Fruit fly (Drosophila melanogaster) whole organism, embryonic: ENCODE data around the gene CG45218.

ENCODE experiments used
- Atf3 ChIP-seq: fragments of 200-800 bp; sonication (Bioruptor generic); optimal IDR thresholded peaks from 3 replicates; lab custom pipeline; 2016; ENCODE audit warnings: missing biosample characterization, missing genetic modification characterization
- Awh ChIP-seq: fragments of 200-800 bp; sonication (Bioruptor generic); IDR thresholded peaks from 2 replicates; pipeline ENCODE4, ENCODE4 v1.3.6; 2022; ENCODE audit warnings: missing biosample characterization, missing genetic modification characterization
- CG10543 ChIP-seq: fragments of 200-800 bp; sonication (Bioruptor generic); optimal IDR thresholded peaks from 3 replicates; lab custom pipeline; 2017; ENCODE audit warnings: missing biosample characterization, mild to moderate bottlenecking, missing genetic modification characterization, moderate library complexity
- CG12155 ChIP-seq: fragments of 200-800 bp; sonication (Bioruptor generic); optimal IDR thresholded peaks from 3 replicates; lab custom pipeline; 2016; ENCODE audit warnings: missing biosample characterization, missing genetic modification characterization
- CG1233 ChIP-seq: fragments of 200-800 bp; sonication (Bioruptor generic); optimal IDR thresholded peaks from 4 replicates; lab custom pipeline; 2018; ENCODE audit warnings: missing biosample characterization, mild to moderate bottlenecking, missing genetic modification characterization
- CG13894 ChIP-seq: fragments of 200-800 bp; sonication (Bioruptor generic); optimal IDR thresholded peaks from 3 replicates; lab custom pipeline; 2018; ENCODE audit warnings: missing biosample characterization, mild to moderate bottlenecking, missing genetic modification characterization, moderate library complexity
- CG15269 ChIP-seq: fragments of 200-800 bp; sonication (Bioruptor generic); optimal IDR thresholded peaks from 2 replicates; lab custom pipeline; 2018; ENCODE audit warnings: missing biosample characterization, mild to moderate bottlenecking, missing genetic modification characterization, moderate library complexity
- CG15696 ChIP-seq: fragments of 200-800 bp; sonication (Bioruptor generic); optimal IDR thresholded peaks from 2 replicates; lab custom pipeline; 2019; ENCODE audit warnings: missing biosample characterization, mild to moderate bottlenecking, missing genetic modification characterization, moderate library complexity
- CG1602 ChIP-seq: fragments of 200-800 bp; sonication (Bioruptor generic); optimal IDR thresholded peaks from 3 replicates; lab custom pipeline; 2016; ENCODE audit warnings: missing biosample characterization, missing genetic modification characterization
- CG1647 ChIP-seq: fragments of 200-800 bp; sonication (Bioruptor generic); optimal IDR thresholded peaks from 3 replicates; lab custom pipeline; 2016; ENCODE audit warnings: missing biosample characterization, missing genetic modification characterization
- CG17829 ChIP-seq: fragments of 200-800 bp; optimal IDR thresholded peaks from 2 replicates; lab custom pipeline; 2019; ENCODE audit warnings: missing biosample characterization, mild to moderate bottlenecking, missing genetic modification characterization, moderate library complexity
- CG1832 ChIP-seq: fragments of 200-800 bp; sonication (Bioruptor generic); optimal IDR thresholded peaks from 2 replicates; lab custom pipeline; 2017; ENCODE audit warnings: missing biosample characterization, mild to moderate bottlenecking, missing genetic modification characterization, inconsistent platforms
- CG32772 ChIP-seq: fragments of 200-800 bp; sonication (Bioruptor generic); IDR thresholded peaks from 2 replicates; pipeline ENCODE4 v1.3.6; 2022; ENCODE audit warnings: missing biosample characterization, missing genetic modification characterization
- CG3281 ChIP-seq: fragments of 200-800 bp; sonication (Bioruptor generic); optimal IDR thresholded peaks from 3 replicates; lab custom pipeline; 2017; ENCODE audit warnings: missing biosample characterization, mild to moderate bottlenecking, missing genetic modification characterization
- CG4404 ChIP-seq: fragments of 200-800 bp; sonication (Bioruptor generic); IDR thresholded peaks from 2 replicates; pipeline ENCODE4 v1.3.6; 2022; ENCODE audit warnings: missing biosample characterization, missing genetic modification characterization
- CG6254 ChIP-seq: fragments of 200-800 bp; sonication (Bioruptor generic); optimal IDR thresholded peaks from 3 replicates; lab custom pipeline; 2017; ENCODE audit warnings: mild to moderate bottlenecking, missing biosample characterization, missing genetic modification reagents, missing genetic modification characterization
- CG7963 ChIP-seq: fragments of 200-800 bp; sonication (Bioruptor generic); IDR thresholded peaks from 3 replicates; pipeline ENCODE4 v1.3.6; 2022; ENCODE audit warnings: missing biosample characterization, missing genetic modification characterization; ENCODE audit not compliant: partially characterized antibody
- CG8478 ChIP-seq: fragments of >200 bp; optimal IDR thresholded peaks from 2 replicates; lab custom pipeline; 2018
- CG8924 ChIP-seq: fragments of 200-800 bp; optimal IDR thresholded peaks from 3 replicates; lab custom pipeline; 2019; ENCODE audit warnings: missing biosample characterization, mild to moderate bottlenecking, missing genetic modification characterization, moderate library complexity
- CG9437 ChIP-seq: fragments of 200-800 bp; sonication (Bioruptor generic); optimal IDR thresholded peaks from 2 replicates; lab custom pipeline; 2018; ENCODE audit warnings: missing biosample characterization, mild to moderate bottlenecking, missing genetic modification characterization
- Deaf1 ChIP-seq: fragments of 200-800 bp; optimal IDR thresholded peaks from 3 replicates; lab custom pipeline; 2019; ENCODE audit warnings: missing biosample characterization, mild to moderate bottlenecking, missing genetic modification characterization, moderate library complexity
- GATAe ChIP-seq: fragments of 200-800 bp; sonication (Bioruptor generic); conservative IDR thresholded peaks from 2 replicates; pipeline ENCODE4 v1.3.6; 2022; ENCODE audit warnings: missing biosample characterization, missing genetic modification characterization
- HHEX ChIP-seq: fragments of 200-800 bp; sonication (Bioruptor generic); optimal IDR thresholded peaks from 3 replicates; lab custom pipeline; 2017; ENCODE audit warnings: missing biosample characterization, mild to moderate bottlenecking, missing genetic modification characterization, missing genetic modification reagents
- HLH54F ChIP-seq: fragments of 200-800 bp; sonication (Bioruptor generic); optimal IDR thresholded peaks from 3 replicates; lab custom pipeline; 2016; ENCODE audit warnings: missing biosample characterization, missing genetic modification characterization
- Hr39 ChIP-seq: fragments of >200 bp; optimal IDR thresholded peaks from 2 replicates; lab custom pipeline; 2017
- Hr78 ChIP-seq, 2 experiments: fragments of 200-800 bp in 1 of 2; fragments of >200 bp in 1 of 2; sonication (Bioruptor generic) in 1 of 2; optimal IDR thresholded peaks; 2 replicates each; lab custom pipeline; 2017 to 2019; ENCODE audit warnings: missing biosample characterization in 2 of 2, missing genetic modification characterization in 2 of 2, mild to moderate bottlenecking in 1 of 2, moderate library complexity in 1 of 2
- Jarid2 ChIP-seq: fragments of 200-800 bp; sonication (Bioruptor generic); optimal IDR thresholded peaks from 3 replicates; lab custom pipeline; 2017; ENCODE audit warnings: mild to moderate bottlenecking, missing biosample characterization, missing genetic modification reagents, missing genetic modification characterization
- Lim3 ChIP-seq: fragments of 200-800 bp; sonication (Bioruptor generic); IDR thresholded peaks from 2 replicates; pipeline ENCODE4 v1.3.6; 2022; ENCODE audit warnings: missing biosample characterization, missing genetic modification characterization
- MESR4 ChIP-seq: fragments of 200-800 bp; sonication (Bioruptor generic); optimal IDR thresholded peaks from 2 replicates; lab custom pipeline; 2018; ENCODE audit warnings: missing biosample characterization, mild to moderate bottlenecking, missing genetic modification characterization, moderate library complexity
- NFAT ChIP-seq: fragments of 200-800 bp; sonication (Bioruptor generic); IDR thresholded peaks from 2 replicates; pipeline ENCODE4 v1.3.6; 2022; ENCODE audit warnings: missing biosample characterization, missing genetic modification characterization
- Oaz ChIP-seq: fragments of 200-800 bp; sonication (Bioruptor generic); IDR thresholded peaks from 2 replicates; pipeline ENCODE4 v1.3.6; 2022; ENCODE audit warnings: missing biosample characterization, missing genetic modification characterization
- Ssrp ChIP-seq: fragments of 200-800 bp; sonication (Bioruptor generic); optimal IDR thresholded peaks from 2 replicates; lab custom pipeline; 2018; ENCODE audit warnings: missing biosample characterization, mild to moderate bottlenecking, missing genetic modification characterization, moderate library complexity
- Trl ChIP-seq, 3 experiments: fragments of >200 bp in 2 of 3; fragments of 200-800 bp in 1 of 3; sonication (Bioruptor generic) in 1 of 3; optimal IDR thresholded peaks; 2 replicates in 1 of 3; 3 replicates in 2 of 3; lab custom pipeline; 2016 to 2017; ENCODE audit warnings: missing biosample characterization in 1 of 3, missing genetic modification characterization in 1 of 3
- Usf ChIP-seq: fragments of 200-800 bp; sonication (Bioruptor generic); optimal IDR thresholded peaks from 2 replicates; lab custom pipeline; 2017; ENCODE audit warnings: missing genotype, missing biosample characterization, missing genetic modification characterization
- YL-1 ChIP-seq: fragments of 200-800 bp; sonication (Bioruptor generic); optimal IDR thresholded peaks from 3 replicates; lab custom pipeline; 2017; ENCODE audit warnings: missing biosample characterization, mild to moderate bottlenecking, missing genetic modification characterization
- abd-A ChIP-seq: fragments of 200-800 bp; sonication (Bioruptor generic); optimal IDR thresholded peaks from 3 replicates; lab custom pipeline; 2019; ENCODE audit warnings: missing biosample characterization, mild to moderate bottlenecking, missing genetic modification characterization, moderate library complexity
- caup ChIP-seq: fragments of 200-800 bp; sonication (Bioruptor generic); optimal IDR thresholded peaks from 3 replicates; lab custom pipeline; 2017; ENCODE audit warnings: missing biosample characterization, mild to moderate bottlenecking, missing genetic modification characterization, moderate library complexity; ENCODE audit not compliant: severe bottlenecking
- corto ChIP-seq: fragments of 200-800 bp; sonication (Bioruptor generic); optimal IDR thresholded peaks from 2 replicates; lab custom pipeline; 2016; ENCODE audit warnings: missing biosample characterization, mild to moderate bottlenecking, missing genetic modification characterization, moderate library complexity
- crc ChIP-seq: fragments of 200-800 bp; sonication (Bioruptor generic); optimal IDR thresholded peaks from 2 replicates; lab custom pipeline; 2016; ENCODE audit warnings: missing biosample characterization, missing genetic modification characterization
- grau ChIP-seq: fragments of 200-800 bp; optimal IDR thresholded peaks from 3 replicates; lab custom pipeline; 2019; ENCODE audit warnings: missing biosample characterization, mild to moderate bottlenecking, missing genetic modification characterization, moderate library complexity
- gsb ChIP-seq: fragments of 200-800 bp; sonication (Bioruptor generic); IDR thresholded peaks from 2 replicates; pipeline ENCODE4 v1.3.6; 2022; ENCODE audit warnings: missing biosample characterization, missing genetic modification characterization
- hkb ChIP-seq, 2 experiments: fragments of 200-800 bp in 1 of 2; fragments of >200 bp in 1 of 2; sonication (Bioruptor generic) in 1 of 2; IDR thresholded peaks in 1 of 2; optimal IDR thresholded peaks in 1 of 2; 2 replicates each; pipeline versions ENCODE4 v1.3.6 to Lab custom; 2017 to 2022; ENCODE audit warnings: missing biosample characterization in 1 of 2, missing genetic modification characterization in 1 of 2
- insv ChIP-seq, 2 experiments: fragments of 200-800 bp; sonication (Bioruptor generic); optimal IDR thresholded peaks; 3 replicates each; lab custom pipeline; 2016 to 2018; ENCODE audit warnings: missing biosample characterization in 2 of 2, missing genetic modification characterization in 2 of 2
- klu ChIP-seq: fragments of 200-800 bp; sonication (Bioruptor generic); IDR thresholded peaks from 2 replicates; pipeline ENCODE4 v1.3.6; 2022; ENCODE audit warnings: missing biosample characterization, missing genetic modification characterization
- lilli ChIP-seq: fragments of 200-800 bp; sonication (Bioruptor generic); optimal IDR thresholded peaks from 3 replicates; lab custom pipeline; 2016; ENCODE audit warnings: missing biosample characterization, missing genetic modification characterization
- repo ChIP-seq: fragments of 200-800 bp; sonication (Bioruptor generic); optimal IDR thresholded peaks from 2 replicates; lab custom pipeline; 2016; ENCODE audit warnings: missing biosample characterization, missing genetic modification characterization
- row ChIP-seq: fragments of 200-800 bp; sonication (Bioruptor generic); IDR thresholded peaks from 3 replicates; pipeline ENCODE4 v1.3.6; 2022; ENCODE audit warnings: missing biosample characterization, missing genetic modification characterization
- sens ChIP-seq: fragments of 200-800 bp; sonication (Bioruptor generic); peaks from one replicate; lab custom pipeline; 2016; ENCODE audit warnings: missing biosample characterization, missing genetic modification characterization
- tap ChIP-seq: fragments of 200-800 bp; optimal IDR thresholded peaks from 3 replicates; lab custom pipeline; 2019; ENCODE audit warnings: missing biosample characterization, mild to moderate bottlenecking, missing genetic modification characterization, moderate library complexity
- tup ChIP-seq: fragments of 200-800 bp; sonication (Bioruptor generic); optimal IDR thresholded peaks from 2 replicates; lab custom pipeline; 2016; ENCODE audit warnings: missing biosample characterization, mild to moderate bottlenecking, missing genetic modification characterization, moderate library complexity

Gene CG45218

DNA sequence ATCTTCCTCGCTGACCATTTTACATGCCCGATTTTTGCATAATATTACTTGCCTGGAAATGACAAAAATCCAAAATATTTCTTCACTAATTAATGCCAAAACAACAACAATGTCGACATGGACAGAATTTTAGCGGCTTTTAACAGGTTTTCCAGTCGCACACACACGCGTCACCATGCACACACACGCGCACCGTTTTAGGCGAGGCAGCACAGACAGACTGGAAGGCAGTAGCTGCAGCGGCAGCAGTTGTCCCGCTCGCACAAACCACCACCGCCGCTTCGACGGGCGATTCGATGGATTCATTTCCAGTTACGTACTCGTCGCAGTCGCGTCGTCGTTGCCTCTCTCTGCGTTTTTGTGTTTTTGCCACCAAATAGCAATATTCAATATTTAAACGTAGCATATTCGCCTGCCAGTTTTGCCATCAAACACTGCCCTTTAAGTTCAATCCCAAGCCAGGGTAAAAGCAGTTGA, at the start of gene CG45218 (continued):
- TF ChIP-seq GATAe (GFP tag; lab: Robert Waterston, UW) (no peak), abd-A (tag; lab: Kevin White, UChicago) (peak; percentile 90), Deaf1 (tag; lab: Kevin White, UChicago) (peak; percentile 46), CG6254 (GFP tag; lab: Kevin White, UChicago) (peak; percentile 14), CG1602 (GFP tag; lab: Kevin White, UChicago) (no peak), grau (tag; lab: Kevin White, UChicago) (peak; percentile 5), HHEX (no peak), CG32772 (GFP tag; lab: Robert Waterston, UW) (no peak), klu (GFP tag; lab: Robert Waterston, UW) (no peak), Ssrp (no peak), Hr78 (GFP tag; optimal IDR thresholded peaks at IDR 0.05; lab: Kevin White, UChicago) (no peak), NFAT (no peak), MESR4 (peak; percentile 25), Awh (GFP tag; lab: Robert Waterston, UW) (no peak), CG13894 (tag; lab: Kevin White, UChicago) (peak; percentile 32), Usf (no peak), corto (peak; percentile 0), tap (tag; lab: Kevin White, UChicago) (no peak), tup (GFP tag; lab: Kevin White, UChicago) (no peak), Jarid2 (peak; percentile 54), CG7963 (GFP tag; lab: Robert Waterston, UW) (no peak), CG10543 (GFP tag; lab: Kevin White, UChicago) (peak; percentile 39), CG15696 (tag; lab: Kevin White, UChicago) (no peak), CG12155 (GFP tag; lab: Kevin White, UChicago) (peak; percentile 71), Oaz (no peak), CG3281 (GFP tag; lab: Kevin White, UChicago) (peak; percentile 4), CG1233 (GFP tag; lab: Kevin White, UChicago) (no peak), repo (GFP tag; lab: Kevin White, UChicago) (no peak), CG8478 (peak; percentile 64), CG1832 (peak; percentile 90), insv (GFP tag; optimal IDR thresholded peaks at IDR 0.05; lab: Kevin White, UChicago) (peak in 1 of 2 experiments; percentile 24), CG4404 (GFP tag; lab: Robert Waterston, UW) (no peak), Atf3 (GFP tag; lab: Kevin White, UChicago) (no peak), gsb (GFP tag; lab: Robert Waterston, UW) (no peak), CG9437 (peak; percentile 72), Hr39 (lab: Kevin White, UChicago) (no peak), crc (no peak), hkb (optimal IDR thresholded peaks at IDR 0.05; lab: Kevin White, UChicago) (no peak), hkb (GFP tag; IDR thresholded peaks at IDR 0.05; lab: Robert Waterston, UW) (no peak), row (GFP tag; lab: Robert Waterston, UW) (no peak), caup (peak; percentile 2), Lim3 (no peak), CG1647 (GFP tag; lab: Kevin White, UChicago) (no peak), YL-1 (GFP tag; lab: Kevin White, UChicago) (peak; percentile 19), CG17829 (tag; lab: Kevin White, UChicago) (peak; percentile 15), lilli (peak; percentile 0), CG15269 (tag; lab: Kevin White, UChicago) (no peak), HLH54F (GFP tag; lab: Kevin White, UChicago) (no peak), sens (GFP tag; lab: Kevin White, UChicago) (peak; percentile 68), Trl (optimal IDR thresholded peaks at IDR 0.05; lab: Kevin White, UChicago) (peak in 1 of 2 experiments; percentile 14), Trl (GFP tag; optimal IDR thresholded peaks at IDR 0.05; lab: Kevin White, UChicago) (no peak), CG8924 (tag; lab: Kevin White, UChicago) (peak; percentile 42)
